Worm (Caenorhabditis elegans) whole organism, L1 larva: ENCODE results near the gene F01D5.6.

Experiments used
- C04F5.9 ChIP-seq: sonication (generic microtip); optimal IDR thresholded peaks from 2 replicates; lab custom pipeline; 2016; ENCODE audit warnings: missing genetic modification characterization, missing compliant biosample characterization
- C16A3.4 ChIP-seq: fragments of 150-350 bp; optimal IDR thresholded peaks from 2 replicates; lab custom pipeline; 2014; ENCODE audit warnings: missing biosample characterization, missing genetic modification characterization
- F16B12.6 ChIP-seq: fragments of 150-350 bp; optimal IDR thresholded peaks from 2 replicates; lab custom pipeline; 2014; ENCODE audit warnings: missing biosample characterization, missing genetic modification characterization
- Y116A8C.19 ChIP-seq: sonication (generic microtip); optimal IDR thresholded peaks from 2 replicates; lab custom pipeline; 2016; ENCODE audit warnings: missing compliant biosample characterization, missing genetic modification characterization, borderline replicate concordance
- aly-2 ChIP-seq: fragments of 150-350 bp; optimal IDR thresholded peaks from 2 replicates; lab custom pipeline; 2014; ENCODE audit warnings: missing biosample characterization, missing genetic modification characterization
- ama-1 ChIP-seq: fragments of 150-350 bp; optimal IDR thresholded peaks from 2 replicates; lab custom pipeline; 2014
- ceh-8 ChIP-seq: fragments of 200-800 bp; sonication (Bioruptor generic); optimal IDR thresholded peaks from 2 replicates; lab custom pipeline; 2018; ENCODE audit warnings: mild to moderate bottlenecking, missing genetic modification characterization, moderate library complexity, missing compliant biosample characterization
- ceh-82 ChIP-seq, 3 experiments: fragments of 150-350 bp in 1 of 3; sonication (generic microtip) in 2 of 3; optimal IDR thresholded peaks; 2 replicates each; lab custom pipeline; 2014 to 2017; ENCODE audit warnings: missing biosample characterization in 3 of 3, missing genetic modification characterization in 3 of 3
- ceh-90 ChIP-seq: sonication (generic microtip); optimal IDR thresholded peaks from 2 replicates; lab custom pipeline; 2016; ENCODE audit warnings: missing genetic modification characterization, missing compliant biosample characterization
- ces-1 ChIP-seq: fragments of 150-350 bp; optimal IDR thresholded peaks from 2 replicates; lab custom pipeline; 2014; ENCODE audit warnings: missing biosample characterization, missing genetic modification reagents, missing genetic modification characterization
- dpl-1 ChIP-seq, 3 experiments: fragments of 150-350 bp in 2 of 3; sonication (generic microtip) in 1 of 3; optimal IDR thresholded peaks; 2 replicates each; lab custom pipeline; 2014 to 2017; ENCODE audit warnings: missing biosample characterization in 3 of 3, missing genetic modification characterization in 3 of 3, missing genetic modification reagents in 3 of 3
- dsc-1 ChIP-seq: sonication (generic microtip); optimal IDR thresholded peaks from 2 replicates; lab custom pipeline; 2016; ENCODE audit warnings: mild to moderate bottlenecking, missing genetic modification characterization, missing compliant biosample characterization
- efl-1 ChIP-seq, 4 experiments: fragments of 150-350 bp; optimal IDR thresholded peaks in 3 of 4; peaks in 1 of 4; 1 replicate in 1 of 4; 2 replicates in 3 of 4; lab custom pipeline; 2014; ENCODE audit warnings: missing biosample characterization in 2 of 4, missing genetic modification characterization in 2 of 4, missing genetic modification reagents in 2 of 4
- egl-13 ChIP-seq: sonication (generic microtip); optimal IDR thresholded peaks from 2 replicates; lab custom pipeline; 2016; ENCODE audit warnings: missing genotype, missing genetic modification reagents, missing genetic modification characterization, missing compliant biosample characterization
- elt-2 ChIP-seq: sonication (generic microtip); optimal IDR thresholded peaks from 2 replicates; lab custom pipeline; 2016; ENCODE audit warnings: missing genetic modification characterization, mild to moderate bottlenecking, inconsistent platforms, missing compliant biosample characterization, missing genetic modification reagents
- fkh-10 ChIP-seq: sonication (generic microtip); optimal IDR thresholded peaks from 2 replicates; lab custom pipeline; 2017; ENCODE audit warnings: missing biosample characterization, missing genetic modification reagents, missing genetic modification characterization
- fkh-4 ChIP-seq: sonication (generic microtip); optimal IDR thresholded peaks from 2 replicates; lab custom pipeline; 2016; ENCODE audit warnings: missing compliant biosample characterization, missing genetic modification characterization, borderline replicate concordance
- fkh-8 ChIP-seq: sonication (generic microtip); optimal IDR thresholded peaks from 2 replicates; lab custom pipeline; 2016; ENCODE audit warnings: mild to moderate bottlenecking, missing genetic modification characterization, missing compliant biosample characterization
- fos-1 ChIP-seq: fragments of 150-350 bp; optimal IDR thresholded peaks from 2 replicates; lab custom pipeline; 2014; ENCODE audit warnings: missing biosample characterization, missing genetic modification characterization
- hpl-2 ChIP-seq: fragments of 150-350 bp; optimal IDR thresholded peaks from 2 replicates; lab custom pipeline; 2014; ENCODE audit warnings: missing biosample characterization, missing genetic modification reagents, missing genetic modification characterization
- irx-1 ChIP-seq: sonication (generic microtip); optimal IDR thresholded peaks from 2 replicates; lab custom pipeline; 2016; ENCODE audit warnings: missing genetic modification characterization, missing compliant biosample characterization
- jun-1 ChIP-seq: fragments of 150-350 bp; optimal IDR thresholded peaks from 2 replicates; lab custom pipeline; 2014; ENCODE audit warnings: missing biosample characterization, missing genetic modification reagents, missing genetic modification characterization
- lin-13 ChIP-seq: fragments of 150-350 bp; optimal IDR thresholded peaks from 2 replicates; lab custom pipeline; 2014; ENCODE audit warnings: missing biosample characterization, missing genetic modification reagents, missing genetic modification characterization
- lin-14 ChIP-seq: fragments of 200-800 bp; sonication (Bioruptor generic); optimal IDR thresholded peaks from 2 replicates; lab custom pipeline; 2018; ENCODE audit warnings: mild to moderate bottlenecking, missing genetic modification characterization, moderate library complexity, missing compliant biosample characterization
- lin-15B ChIP-seq: fragments of 150-350 bp; sonication (generic microtip); optimal IDR thresholded peaks from 3 replicates; lab custom pipeline; 2014; ENCODE audit warnings: missing biosample characterization, missing genetic modification characterization
- lin-39 ChIP-seq: fragments of 150-350 bp; optimal IDR thresholded peaks from 2 replicates; lab custom pipeline; 2014; ENCODE audit warnings: missing biosample characterization, missing genetic modification reagents, missing genetic modification characterization
- lir-3 ChIP-seq: sonication (generic microtip); optimal IDR thresholded peaks from 2 replicates; lab custom pipeline; 2016; ENCODE audit warnings: mild to moderate bottlenecking, missing genetic modification characterization, moderate library complexity, missing compliant biosample characterization; ENCODE audit not compliant: poor library complexity
- lsy-2 ChIP-seq, 2 experiments: fragments of 150-350 bp; optimal IDR thresholded peaks; 2 replicates each; lab custom pipeline; 2014; ENCODE audit warnings: missing biosample characterization in 2 of 2, missing genetic modification characterization in 2 of 2
- mdl-1 ChIP-seq, 2 experiments: fragments of 150-350 bp; optimal IDR thresholded peaks; 2 replicates each; lab custom pipeline; 2014 to 2017; ENCODE audit warnings: missing biosample characterization in 2 of 2, missing genetic modification characterization in 2 of 2, inconsistent platforms in 1 of 2
- mep-1 ChIP-seq: fragments of 150-350 bp; optimal IDR thresholded peaks from 2 replicates; lab custom pipeline; 2014; ENCODE audit warnings: missing biosample characterization, missing genetic modification characterization
- nhr-11 ChIP-seq: fragments of 150-350 bp; optimal IDR thresholded peaks from 2 replicates; lab custom pipeline; 2014; ENCODE audit warnings: missing biosample characterization, missing genetic modification characterization
- nhr-237 ChIP-seq: fragments of 150-350 bp; optimal IDR thresholded peaks from 2 replicates; lab custom pipeline; 2014; ENCODE audit warnings: missing biosample characterization, missing genetic modification characterization
- nhr-47 ChIP-seq: sonication (generic microtip); optimal IDR thresholded peaks from 2 replicates; lab custom pipeline; 2016; ENCODE audit warnings: mild to moderate bottlenecking, missing genetic modification characterization, moderate library complexity, missing compliant biosample characterization
- nhr-90 ChIP-seq: sonication (generic microtip); optimal IDR thresholded peaks from 2 replicates; lab custom pipeline; 2016; ENCODE audit warnings: mild to moderate bottlenecking, missing genetic modification characterization, missing compliant biosample characterization; ENCODE audit not compliant: poor library complexity
- pax-3 ChIP-seq: fragments of 200-800 bp; sonication (Bioruptor generic); optimal IDR thresholded peaks from 2 replicates; lab custom pipeline; 2018; ENCODE audit warnings: mild to moderate bottlenecking, missing genetic modification characterization, moderate library complexity, missing compliant biosample characterization
- pqm-1 ChIP-seq: sonication (generic microtip); optimal IDR thresholded peaks from 3 replicates; lab custom pipeline; 2017; ENCODE audit warnings: missing biosample characterization, missing genetic modification characterization
- rnt-1 ChIP-seq: sonication (generic microtip); optimal IDR thresholded peaks from 2 replicates; lab custom pipeline; 2016; ENCODE audit warnings: mild to moderate bottlenecking, missing genetic modification characterization, moderate library complexity, missing compliant biosample characterization
- skn-1 ChIP-seq: fragments of 150-350 bp; optimal IDR thresholded peaks from 2 replicates; lab custom pipeline; 2014; ENCODE audit warnings: missing biosample characterization, missing genetic modification characterization
- snpc-4 ChIP-seq: fragments of 150-350 bp; optimal IDR thresholded peaks from 2 replicates; lab custom pipeline; 2014; ENCODE audit warnings: missing biosample characterization, missing genetic modification characterization
- snu-23 ChIP-seq: sonication (generic microtip); optimal IDR thresholded peaks from 2 replicates; lab custom pipeline; 2016; ENCODE audit warnings: missing genetic modification characterization, missing compliant biosample characterization
- sox-4 ChIP-seq: sonication (generic microtip); optimal IDR thresholded peaks from 2 replicates; lab custom pipeline; 2016; ENCODE audit warnings: missing genetic modification characterization, missing compliant biosample characterization
- sptf-1 ChIP-seq: fragments of 150-350 bp; optimal IDR thresholded peaks from 2 replicates; lab custom pipeline; 2014; ENCODE audit warnings: missing biosample characterization, missing genetic modification characterization
- swsn-7 ChIP-seq: sonication (generic microtip); optimal IDR thresholded peaks from 2 replicates; lab custom pipeline; 2016; ENCODE audit warnings: missing genetic modification characterization, missing compliant biosample characterization
- tbx-2 ChIP-seq: sonication (generic microtip); optimal IDR thresholded peaks from 2 replicates; lab custom pipeline; 2016; ENCODE audit warnings: missing genetic modification characterization, missing compliant biosample characterization
- unc-130 ChIP-seq: fragments of 150-350 bp; optimal IDR thresholded peaks from 2 replicates; lab custom pipeline; 2017; ENCODE audit warnings: missing biosample characterization, missing genetic modification characterization, inconsistent platforms
- vab-15 ChIP-seq: sonication (generic microtip); optimal IDR thresholded peaks from 2 replicates; lab custom pipeline; 2017; ENCODE audit warnings: missing genotype, mild to moderate bottlenecking, missing genetic modification characterization, missing compliant biosample characterization
- xbp-1 ChIP-seq: sonication (generic microtip); optimal IDR thresholded peaks from 2 replicates; lab custom pipeline; 2016; ENCODE audit warnings: missing genetic modification characterization, missing compliant biosample characterization
- zag-1 ChIP-seq: fragments of 150-350 bp; optimal IDR thresholded peaks from 2 replicates; lab custom pipeline; 2014; ENCODE audit warnings: missing biosample characterization, missing genetic modification characterization
- ztf-11 ChIP-seq, 2 experiments: sonication (generic microtip); optimal IDR thresholded peaks; 2 replicates each; lab custom pipeline; 2016 to 2017; ENCODE audit warnings: missing genetic modification characterization in 2 of 2, missing biosample characterization in 1 of 2, missing compliant biosample characterization in 1 of 2
- ztf-4 ChIP-seq: fragments of 150-350 bp; optimal IDR thresholded peaks from 2 replicates; lab custom pipeline; 2014; ENCODE audit warnings: missing biosample characterization, missing genetic modification characterization

The F01D5.6 gene

ce11 chrII:14042836-14043604 lies 36.7 kb downstream of the F01D5.6 start (continued):
- no peak for TF ChIP-seq C04F5.9
- TF ChIP-seq ztf-11 (tag; optimal IDR thresholded peaks at IDR 0.05; lab: Kevin White, UChicago), result no peak
- TF ChIP-seq sptf-1, result no peak
- TF ChIP-seq nhr-90 (tag; lab: Kevin White, UChicago), result no peak
- TF ChIP-seq ceh-8 (GFP tag; lab: Kevin White, UChicago), result no peak
- no peak for TF ChIP-seq F16B12.6 (tag; lab: Kevin White, UChicago)
- TF ChIP-seq zag-1 (tag; lab: Kevin White, UChicago), result no peak

- peak; percentile 79 for TF ChIP-seq nhr-11 (tag; lab: Kevin White, UChicago)
- peak; percentile 60 for TF ChIP-seq egl-13 (tag; lab: Kevin White, UChicago)
- TF ChIP-seq ztf-4, result peak; percentile 88
- TF ChIP-seq F16B12.6 (tag; lab: Kevin White, UChicago), result no peak
- TF ChIP-seq snu-23 (GFP tag; lab: Kevin White, UChicago), result peak; percentile 70
- peak; percentile 75 for TF ChIP-seq ces-1
- peak; percentile 43 for TF ChIP-seq xbp-1
- TF ChIP-seq pax-3 (tag; lab: Kevin White, UChicago), result peak; percentile 75
- peak; percentile 58 to 83 for TF ChIP-seq mdl-1 (tag; optimal IDR thresholded peaks at IDR 0.05; lab: Kevin White, UChicago)
- peak; percentile 6 for TF ChIP-seq lir-3 (tag; lab: Kevin White, UChicago)
- TF ChIP-seq ceh-8 (GFP tag; lab: Kevin White, UChicago), result no peak
- peak in 2 of 3 experiments; percentile 41 to 57 for TF ChIP-seq ceh-82 (tag; optimal IDR thresholded peaks at IDR 0.05; lab: Kevin White, UChicago)
- TF ChIP-seq unc-130, result peak; percentile 68
- no peak for TF ChIP-seq hpl-2 (GFP tag; lab: Kevin White, UChicago)
- peak; percentile 80 for TF ChIP-seq tbx-2
- TF ChIP-seq fos-1 (tag; lab: Kevin White, UChicago), result peak; percentile 54
- TF ChIP-seq lin-13, result peak; percentile 12
- TF ChIP-seq nhr-47 (tag; lab: Kevin White, UChicago), result peak; percentile 85
- TF ChIP-seq sox-4 (tag; lab: Kevin White, UChicago), result peak; percentile 62
- TF ChIP-seq lin-39 (tag; lab: Kevin White, UChicago), result no peak
- no peak for TF ChIP-seq nhr-237 (tag; lab: Kevin White, UChicago)
- peak; percentile 69 for TF ChIP-seq rnt-1 (tag; lab: Kevin White, UChicago)
- TF ChIP-seq skn-1, result peak; percentile 65
- TF ChIP-seq vab-15 (tag; lab: Kevin White, UChicago), result no peak
- TF ChIP-seq lin-14, result peak; percentile 95
- no peak for TF ChIP-seq fkh-4 (tag; lab: Kevin White, UChicago)
- peak; percentile 78 for TF ChIP-seq swsn-7 (tag; lab: Kevin White, UChicago)
- peak; percentile 26 for TF ChIP-seq lin-15B (tag; lab: Kevin White, UChicago)
- no peak for TF ChIP-seq ama-1 (lab: Kevin White, UChicago)
- peak; percentile 47 to 82 for TF ChIP-seq lsy-2 (tag; optimal IDR thresholded peaks at IDR 0.05; lab: Kevin White, UChicago)
- peak; percentile 68 for TF ChIP-seq mep-1 (tag; lab: Kevin White, UChicago)
- TF ChIP-seq snpc-4 (tag; lab: Kevin White, UChicago), result peak; percentile 36
- TF ChIP-seq fkh-8, result peak; percentile 90
- peak; percentile 90 for TF ChIP-seq fkh-10 (GFP tag; lab: Kevin White, UChicago)
- peak in 2 of 3 experiments; percentile 6 to 39 for TF ChIP-seq dpl-1 (GFP tag; optimal IDR thresholded peaks at IDR 0.05; lab: Kevin White, UChicago)
- TF ChIP-seq irx-1 (tag; lab: Kevin White, UChicago), result peak; percentile 61
- peak; percentile 29 for TF ChIP-seq C16A3.4
- TF ChIP-seq jun-1 (tag; lab: Kevin White, UChicago), result peak; percentile 70
- no peak for TF ChIP-seq aly-2 (tag; lab: Kevin White, UChicago)
- peak; percentile 51 for TF ChIP-seq efl-1 (optimal IDR thresholded peaks at IDR 0.05; lab: Kevin White, UChicago)
- peak; percentile 30 to 82 for TF ChIP-seq efl-1 (GFP tag; optimal IDR thresholded peaks at IDR 0.05 in 1 of 2; lab: Kevin White, UChicago)
- TF ChIP-seq pqm-1 (tag; lab: Kevin White, UChicago), result no peak
- TF ChIP-seq Y116A8C.19 (tag; lab: Kevin White, UChicago), result no peak
- peak; percentile 71 for TF ChIP-seq elt-2 (tag; lab: Kevin White, UChicago)
- TF ChIP-seq dsc-1, result peak; percentile 14
- no peak for TF ChIP-seq ceh-90 (tag; lab: Kevin White, UChicago)
Observed at ce11 chrII:14044199-14044598, 37.9 kb downstream of the F01D5.6 start.
